Fruit fly (Drosophila melanogaster): ENCODE results near the gene Rev1.

Rev1 gene

DNA sequence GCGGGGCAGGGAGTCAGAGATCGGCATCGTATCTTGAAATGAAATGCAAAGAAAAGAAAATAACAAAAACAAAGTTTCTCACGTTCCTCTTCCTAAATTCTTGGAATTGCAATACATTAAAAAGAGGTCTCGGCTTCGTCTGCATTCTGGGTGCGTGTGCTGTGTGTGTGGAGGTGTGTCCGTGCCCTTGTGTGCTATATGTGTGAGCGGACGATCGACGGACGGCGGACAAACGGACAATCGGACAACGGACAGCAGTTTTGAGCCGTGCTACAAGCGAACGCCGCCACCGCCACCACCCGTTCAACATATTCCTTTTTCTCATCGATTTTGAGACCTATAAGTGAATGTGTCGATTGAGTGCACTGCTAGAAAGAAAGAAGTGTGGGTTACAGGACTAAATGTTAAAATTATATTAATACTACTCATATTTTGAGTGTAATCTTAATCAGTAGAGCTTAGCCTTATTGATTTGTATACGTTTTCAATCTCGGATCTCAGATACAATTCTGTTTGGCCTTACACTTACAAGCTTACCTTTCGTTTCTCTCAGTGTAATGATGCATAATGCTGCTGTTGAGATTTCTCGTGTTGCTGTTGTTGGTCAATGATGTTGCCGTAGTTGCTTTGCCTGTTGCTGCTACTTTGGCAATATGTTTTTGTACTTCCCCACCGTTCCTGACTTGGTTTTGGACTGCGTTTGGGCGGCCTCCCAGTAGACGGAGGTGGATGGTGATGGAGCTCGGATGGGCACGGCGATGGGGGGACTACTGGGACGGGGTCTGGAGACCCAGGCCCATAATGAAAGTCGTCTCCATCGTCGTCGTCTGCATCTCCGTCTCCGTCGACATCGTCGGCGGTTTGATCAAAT is 32.8 kb upstream of the Rev1 start (continued):
- TF ChIP-seq org-1 (GFP tag; optimal IDR thresholded peaks at IDR 0.05) (peak; percentile 77), CG1832 (GFP tag; optimal IDR thresholded peaks at IDR 0.05) (no peak), ac (GFP tag; optimal IDR thresholded peaks at IDR 0.05) (peak; percentile 97), kay (GFP tag; optimal IDR thresholded peaks at IDR 0.05) (peak; percentile 64), CG16813 (GFP tag; IDR thresholded peaks at IDR 0.05; ENCODE audit: partially characterized antibody) (no peak), CG8089 (GFP tag; optimal IDR thresholded peaks at IDR 0.05) (peak; percentile 65), zf30C (GFP tag; optimal IDR thresholded peaks at IDR 0.05) (peak; percentile 98), slou (GFP tag; optimal IDR thresholded peaks at IDR 0.05) (no peak), Xbp1 (GFP tag; optimal IDR thresholded peaks at IDR 0.05) (peak; percentile 72), bab2 (GFP tag; optimal IDR thresholded peaks at IDR 0.05) (peak; percentile 64), dan (GFP tag; IDR thresholded peaks at IDR 0.05) (peak; percentile 83), Ada2b (GFP tag; IDR thresholded peaks at IDR 0.05) (no peak), CG14710 (tag; optimal IDR thresholded peaks at IDR 0.05) (peak; percentile 94), row (GFP tag; IDR thresholded peaks at IDR 0.05) (peak; percentile 85), CG32772 (GFP tag; IDR thresholded peaks at IDR 0.05) (peak; percentile 58), Sry-β (GFP tag; optimal IDR thresholded peaks at IDR 0.05) (no peak), CG17385 (GFP tag; optimal IDR thresholded peaks at IDR 0.05) (peak; percentile 61), ham (GFP tag; IDR thresholded peaks at IDR 0.05) (no peak), CG13775 (GFP tag; optimal IDR thresholded peaks at IDR 0.05) (peak; percentile 86), Sox102F (GFP tag; optimal IDR thresholded peaks at IDR 0.05) (peak; percentile 70), bigmax (GFP tag; optimal IDR thresholded peaks at IDR 0.05) (no peak), Chrac-16 (GFP tag; optimal IDR thresholded peaks at IDR 0.05) (peak; percentile 89), CG1024 (GFP tag; IDR thresholded peaks at IDR 0.05) (peak; percentile 44; the same call in 1 of the 2 replicates), CG3065 (GFP tag; optimal IDR thresholded peaks at IDR 0.05) (peak; percentile 68), CG9215 (GFP tag; IDR thresholded peaks at IDR 0.05) (no peak; the same call in 1 of the 2 replicates), tgo (GFP tag; IDR thresholded peaks at IDR 0.05) (peak; percentile 63; the same call in 1 of the 3 replicates), HLHmδ (GFP tag; optimal IDR thresholded peaks at IDR 0.05) (peak; percentile 79), CG4404 (GFP tag; IDR thresholded peaks at IDR 0.05) (peak; percentile 92), amos (GFP tag; IDR thresholded peaks at IDR 0.05; ENCODE audit: partially characterized antibody) (no peak), Dref (GFP tag; IDR thresholded peaks at IDR 0.05) (no peak), caup (GFP tag; optimal IDR thresholded peaks at IDR 0.05; ENCODE audit: severe bottlenecking) (peak; percentile 13), MESR4 (GFP tag; optimal IDR thresholded peaks at IDR 0.05) (peak; percentile 10), CG12155 (GFP tag; optimal IDR thresholded peaks at IDR 0.05) (peak; percentile 69), CG4854 (GFP tag; optimal IDR thresholded peaks at IDR 0.05) (peak; percentile 69), Neu2 (GFP tag; optimal IDR thresholded peaks at IDR 0.05; ENCODE audit: borderline replicate concordance) (peak; percentile 48), CG14667 (GFP tag; IDR thresholded peaks at IDR 0.05) (peak; percentile 45; the same call in 1 of the 2 replicates), crol (GFP tag; IDR thresholded peaks at IDR 0.05) (peak; percentile 73; the same call in 1 of the 2 replicates), CG2116 (GFP tag; optimal IDR thresholded peaks at IDR 0.05) (peak; percentile 51), CG9797 (GFP tag; optimal IDR thresholded peaks at IDR 0.05) (no peak), ind (GFP tag; optimal IDR thresholded peaks at IDR 0.05) (peak; percentile 55), gt (GFP tag; IDR thresholded peaks at IDR 0.05) (peak; percentile 80), Bgb (GFP tag; IDR thresholded peaks at IDR 0.05; ENCODE audit: partially characterized antibody) (no peak), CG16863 (GFP tag; optimal IDR thresholded peaks at IDR 0.05) (peak; percentile 73), psq (GFP tag; optimal IDR thresholded peaks at IDR 0.05) (peak; percentile 34), CG4360 (GFP tag; IDR thresholded peaks at IDR 0.05) (peak; percentile 52), CG8478 (optimal IDR thresholded peaks at IDR 0.05) (no peak), CG12071 (GFP tag; optimal IDR thresholded peaks at IDR 0.05) (no peak), CG13624 (GFP tag; optimal IDR thresholded peaks at IDR 0.05) (peak; percentile 51), CG17568 (GFP tag; optimal IDR thresholded peaks at IDR 0.05) (peak; percentile 77)
